Worm (Caenorhabditis elegans): ENCODE data around the gene F49F1.18.

The F49F1.18 gene

ce11 chrIV:4093087-4093486 is 47.1 kb downstream of the F49F1.18 start (continued):
- TF ChIP-seq pros-1 (tag; optimal IDR thresholded peaks at IDR 0.05) (no peak), tbx-2 (tag; optimal IDR thresholded peaks at IDR 0.05) (peak; percentile 29), ceh-18 (tag; optimal IDR thresholded peaks at IDR 0.05) (peak; percentile 73), sdc-2 (tag; optimal IDR thresholded peaks at IDR 0.05) (no peak), pqm-1 (tag; optimal IDR thresholded peaks at IDR 0.05) (no peak), dmd-4 (tag; optimal IDR thresholded peaks at IDR 0.05; ENCODE audit: borderline replicate concordance) (no peak), ama-1 (optimal IDR thresholded peaks at IDR 0.05) (no peak), ceh-19 (GFP tag; optimal IDR thresholded peaks at IDR 0.05) (no peak), che-1 (tag; optimal IDR thresholded peaks at IDR 0.05) (no peak), fkh-10 (GFP tag; optimal IDR thresholded peaks at IDR 0.05) (no peak), npax-4 (tag; optimal IDR thresholded peaks at IDR 0.05) (no peak), ceh-31 (tag; optimal IDR thresholded peaks at IDR 0.05) (peak; percentile 66), hlh-13 (GFP tag; optimal IDR thresholded peaks at IDR 0.05) (no peak), dve-1 (tag; optimal IDR thresholded peaks at IDR 0.05) (peak; percentile 21), C08G9.2 (tag; optimal IDR thresholded peaks at IDR 0.05) (peak; percentile 37), ztf-16 (tag; optimal IDR thresholded peaks at IDR 0.05) (no peak), ref-2 (tag; optimal IDR thresholded peaks at IDR 0.05) (no peak), ceh-9 (tag; optimal IDR thresholded peaks at IDR 0.05) (no peak), pha-2 (tag; optimal IDR thresholded peaks at IDR 0.05) (no peak), unc-86 (tag; optimal IDR thresholded peaks at IDR 0.05) (no peak), lim-6 (tag; optimal IDR thresholded peaks at IDR 0.05) (no peak), ahr-1 (tag; optimal IDR thresholded peaks at IDR 0.05) (no peak), C38D4.7 (GFP tag; optimal IDR thresholded peaks at IDR 0.05) (no peak), ets-4 (tag; optimal IDR thresholded peaks at IDR 0.05) (no peak), mec-3 (tag; optimal IDR thresholded peaks at IDR 0.05; ENCODE audit: borderline replicate concordance) (no peak), rnt-1 (tag; optimal IDR thresholded peaks at IDR 0.05) (no peak), sox-4 (tag; optimal IDR thresholded peaks at IDR 0.05) (no peak), ceh-34 (tag; optimal IDR thresholded peaks at IDR 0.05) (peak; percentile 27), ceh-2 (tag; optimal IDR thresholded peaks at IDR 0.05) (peak; percentile 17), nhr-11 (tag; optimal IDR thresholded peaks at IDR 0.05) (no peak), eyg-1 (tag; optimal IDR thresholded peaks at IDR 0.05) (no peak), K02D7.2 (tag; optimal IDR thresholded peaks at IDR 0.05) (no peak)
